Worm (Caenorhabditis elegans) whole organism, L4 larva: ENCODE results near the gene alkb-7.

ENCODE experiments used
- Y105C5A.15 ChIP-seq: fragments of 200-800 bp; sonication (Bioruptor generic); IDR thresholded peaks from 2 replicates; pipeline ENCODE4 v1.3.6; 2022; ENCODE audit warnings: missing genetic modification characterization, missing compliant biosample characterization
- ceh-32 ChIP-seq: sonication (generic microtip); optimal IDR thresholded peaks from 2 replicates; lab custom pipeline; 2016; ENCODE audit warnings: mild to moderate bottlenecking, missing genetic modification characterization, missing compliant biosample characterization; ENCODE audit not compliant: poor library complexity
- hmg-1.1 ChIP-seq: fragments of 200-800 bp; sonication (Bioruptor generic); IDR thresholded peaks from 2 replicates; pipeline ENCODE4 v1.3.6; 2022; ENCODE audit warnings: missing genetic modification reagents, missing genetic modification characterization, missing compliant biosample characterization
- lin-39 ChIP-seq: fragments of 150-350 bp; optimal IDR thresholded peaks from 2 replicates; lab custom pipeline; 2014; ENCODE audit warnings: missing biosample characterization, missing genetic modification reagents, missing genetic modification characterization
- mes-2 ChIP-seq: sonication (generic microtip); optimal IDR thresholded peaks from 2 replicates; lab custom pipeline; 2016; ENCODE audit warnings: missing genotype, mild to moderate bottlenecking, missing genetic modification characterization, missing compliant biosample characterization; ENCODE audit not compliant: poor library complexity, severe bottlenecking
- mxl-3 ChIP-seq: fragments of 200-800 bp; sonication (Bioruptor generic); optimal IDR thresholded peaks from 2 replicates; lab custom pipeline; 2018; ENCODE audit warnings: mild to moderate bottlenecking, missing genetic modification characterization, missing compliant biosample characterization
- nhr-25 ChIP-seq: sonication (generic microtip); optimal IDR thresholded peaks from 2 replicates; lab custom pipeline; 2017; ENCODE audit warnings: missing genetic modification characterization, mild to moderate bottlenecking, missing compliant biosample characterization, antibody characterized with exemption, moderate library complexity, borderline replicate concordance; ENCODE audit not compliant: insufficient read depth
- nhr-76 ChIP-seq: fragments of 150-350 bp; optimal IDR thresholded peaks from 2 replicates; lab custom pipeline; 2014; ENCODE audit warnings: missing biosample characterization, missing genetic modification characterization
- skn-1 ChIP-seq: fragments of 150-350 bp; optimal IDR thresholded peaks from 2 replicates; lab custom pipeline; 2014; ENCODE audit warnings: missing biosample characterization, missing genetic modification characterization
- snpc-4 ChIP-seq: fragments of 150-350 bp; optimal IDR thresholded peaks from 2 replicates; lab custom pipeline; 2014; ENCODE audit warnings: missing biosample characterization, missing genetic modification characterization
- zag-1 ChIP-seq: fragments of 150-350 bp; optimal IDR thresholded peaks from 2 replicates; lab custom pipeline; 2014; ENCODE audit warnings: missing biosample characterization, missing genetic modification characterization

ce11 chrII:12799927-12800522, 12.1 kb upstream of the alkb-7 start:
- TF ChIP-seq nhr-25 (tag; lab: Kevin White, UChicago) (no peak), hmg-1.1 (GFP tag; lab: Robert Waterston, UW) (0 out of 2 replicates have a peak, but pooled peaks have one; percentile 24), skn-1 (no peak), Y105C5A.15 (GFP tag; lab: Robert Waterston, UW) (no peak), snpc-4 (no peak), nhr-76 (tag; lab: Kevin White, UChicago) (no peak), ceh-32 (no peak), lin-39 (tag; lab: Kevin White, UChicago) (no peak), mes-2 (tag; lab: Kevin White, UChicago) (peak; percentile 20), mxl-3 (peak; percentile 84), zag-1 (tag; lab: Kevin White, UChicago) (no peak)
